Fruit fly (Drosophila melanogaster) whole organism, embryonic: ENCODE measurements around the gene corto.
A peak's percentile ranks its signal among the peaks of the same experiment; 100 is the strongest.

ENCODE experiments used
- Awh ChIP-seq: fragments of 200-800 bp; sonication (Bioruptor generic); IDR thresholded peaks from 2 replicates; pipeline ENCODE4, ENCODE4 v1.3.6; 2022; ENCODE audit warnings: missing biosample characterization, missing genetic modification characterization
- Bdp1 ChIP-seq: fragments of 200-800 bp; sonication (Bioruptor generic); optimal IDR thresholded peaks from 3 replicates; lab custom pipeline; 2016; ENCODE audit warnings: missing biosample characterization, missing genetic modification characterization
- CG12071 ChIP-seq: fragments of 200-800 bp; sonication (Bioruptor generic); optimal IDR thresholded peaks from 3 replicates; lab custom pipeline; 2018; ENCODE audit warnings: missing biosample characterization, mild to moderate bottlenecking, missing genetic modification characterization
- CG12219 ChIP-seq: fragments of 200-800 bp; sonication (Bioruptor generic); optimal IDR thresholded peaks from 3 replicates; lab custom pipeline; 2018; ENCODE audit warnings: missing biosample characterization, mild to moderate bottlenecking, missing genetic modification characterization
- CG12236 ChIP-seq: fragments of 200-800 bp; sonication (Bioruptor generic); optimal IDR thresholded peaks from 2 replicates; lab custom pipeline; 2016; ENCODE audit warnings: missing biosample characterization, missing genetic modification characterization
- CG15601 ChIP-seq: fragments of 200-800 bp; sonication (Bioruptor generic); optimal IDR thresholded peaks from 3 replicates; lab custom pipeline; 2019; ENCODE audit warnings: missing biosample characterization, mild to moderate bottlenecking, missing genetic modification characterization, moderate library complexity
- CG15696 ChIP-seq: fragments of 200-800 bp; sonication (Bioruptor generic); optimal IDR thresholded peaks from 2 replicates; lab custom pipeline; 2019; ENCODE audit warnings: missing biosample characterization, mild to moderate bottlenecking, missing genetic modification characterization, moderate library complexity
- CG1603 ChIP-seq: fragments of 200-800 bp; sonication (Bioruptor generic); optimal IDR thresholded peaks from 2 replicates; lab custom pipeline; 2019; ENCODE audit warnings: missing biosample characterization, mild to moderate bottlenecking, missing genetic modification characterization, moderate library complexity
- CG2202 ChIP-seq: fragments of 200-800 bp; sonication (Bioruptor generic); optimal IDR thresholded peaks from 2 replicates; lab custom pipeline; 2018; ENCODE audit warnings: missing biosample characterization, mild to moderate bottlenecking, missing genetic modification characterization
- CG2678 ChIP-seq: fragments of 200-800 bp; sonication (Bioruptor generic); optimal IDR thresholded peaks from 3 replicates; lab custom pipeline; 2019; ENCODE audit warnings: missing biosample characterization, mild to moderate bottlenecking, missing genetic modification characterization, moderate library complexity
- CG2712 ChIP-seq: fragments of 200-800 bp; optimal IDR thresholded peaks from 3 replicates; lab custom pipeline; 2019; ENCODE audit warnings: missing biosample characterization, mild to moderate bottlenecking, missing genetic modification characterization, moderate library complexity
- CG3281 ChIP-seq: fragments of 200-800 bp; sonication (Bioruptor generic); optimal IDR thresholded peaks from 3 replicates; lab custom pipeline; 2017; ENCODE audit warnings: missing biosample characterization, mild to moderate bottlenecking, missing genetic modification characterization
- CG33557 ChIP-seq: fragments of 200-800 bp; sonication (Bioruptor generic); optimal IDR thresholded peaks from 2 replicates; lab custom pipeline; 2019; ENCODE audit warnings: missing biosample characterization, mild to moderate bottlenecking, missing genetic modification characterization, moderate library complexity
- CG4360 ChIP-seq: fragments of 200-800 bp; sonication (Bioruptor generic); IDR thresholded peaks from 2 replicates; pipeline ENCODE4 v1.3.6; 2022; ENCODE audit warnings: missing biosample characterization, missing genetic modification characterization
- CG6765 ChIP-seq: fragments of 200-800 bp; sonication (Bioruptor generic); optimal IDR thresholded peaks from 3 replicates; lab custom pipeline; 2017; ENCODE audit warnings: missing biosample characterization, mild to moderate bottlenecking, missing genetic modification characterization
- CG6813 ChIP-seq: fragments of 200-800 bp; sonication (Bioruptor generic); optimal IDR thresholded peaks from 2 replicates; lab custom pipeline; 2017; ENCODE audit warnings: missing biosample characterization, missing genetic modification characterization, mild to moderate bottlenecking, moderate library complexity, missing genetic modification reagents
- CG7271 ChIP-seq: fragments of 200-800 bp; sonication (Bioruptor generic); optimal IDR thresholded peaks from 2 replicates; lab custom pipeline; 2018; ENCODE audit warnings: missing biosample characterization, mild to moderate bottlenecking, missing genetic modification characterization, moderate library complexity
- CG8281 ChIP-seq: fragments of 200-800 bp; sonication (Bioruptor generic); optimal IDR thresholded peaks from 2 replicates; lab custom pipeline; 2018; ENCODE audit warnings: missing biosample characterization, mild to moderate bottlenecking, missing genetic modification characterization, moderate library complexity
- CrebB ChIP-seq: fragments of 200-800 bp; sonication (Bioruptor generic); optimal IDR thresholded peaks from 3 replicates; lab custom pipeline; 2018; ENCODE audit warnings: missing biosample characterization, mild to moderate bottlenecking, missing genetic modification characterization
- D19B ChIP-seq: fragments of 200-800 bp; sonication (Bioruptor generic); optimal IDR thresholded peaks from 2 replicates; lab custom pipeline; 2017; ENCODE audit warnings: missing biosample characterization, mild to moderate bottlenecking, missing genetic modification characterization
- Fer1 ChIP-seq: fragments of 200-800 bp; sonication (Bioruptor generic); optimal IDR thresholded peaks from 2 replicates; lab custom pipeline; 2017; ENCODE audit warnings: missing biosample characterization, mild to moderate bottlenecking, missing genetic modification characterization
- Jarid2 ChIP-seq: fragments of 200-800 bp; sonication (Bioruptor generic); optimal IDR thresholded peaks from 3 replicates; lab custom pipeline; 2017; ENCODE audit warnings: mild to moderate bottlenecking, missing biosample characterization, missing genetic modification reagents, missing genetic modification characterization
- MTF-1 ChIP-seq: fragments of 200-800 bp; sonication (Bioruptor generic); optimal IDR thresholded peaks from 2 replicates; lab custom pipeline; 2018; ENCODE audit warnings: missing biosample characterization, mild to moderate bottlenecking, missing genetic modification characterization, borderline replicate concordance
- PHDP ChIP-seq: fragments of 200-800 bp; sonication (Bioruptor generic); optimal IDR thresholded peaks from 3 replicates; lab custom pipeline; 2018; ENCODE audit warnings: missing biosample characterization, mild to moderate bottlenecking, missing genetic modification characterization, moderate library complexity
- Rfx ChIP-seq: fragments of 200-800 bp; sonication (Bioruptor generic); IDR thresholded peaks from 2 replicates; pipeline ENCODE4 v1.3.6; 2022; ENCODE audit warnings: missing biosample characterization, missing genetic modification characterization
- ac ChIP-seq: fragments of 200-800 bp; sonication (Bioruptor generic); optimal IDR thresholded peaks from 3 replicates; lab custom pipeline; 2017; ENCODE audit warnings: missing biosample characterization, mild to moderate bottlenecking, missing genetic modification characterization
- ara ChIP-seq: fragments of 200-800 bp; sonication (Bioruptor generic); IDR thresholded peaks from 2 replicates; pipeline ENCODE4 v1.3.6; 2022; ENCODE audit warnings: missing biosample characterization, missing genetic modification characterization
- bsh ChIP-seq, 2 experiments: fragments of 200-800 bp; sonication (Bioruptor generic); optimal IDR thresholded peaks; 2 replicates each; lab custom pipeline; 2017 to 2018; ENCODE audit warnings: mild to moderate bottlenecking in 2 of 2, missing biosample characterization in 2 of 2, missing genetic modification characterization in 2 of 2, moderate library complexity in 1 of 2
- caup ChIP-seq: fragments of 200-800 bp; sonication (Bioruptor generic); optimal IDR thresholded peaks from 3 replicates; lab custom pipeline; 2017; ENCODE audit warnings: missing biosample characterization, mild to moderate bottlenecking, missing genetic modification characterization, moderate library complexity; ENCODE audit not compliant: severe bottlenecking
- chm ChIP-seq: fragments of 200-800 bp; sonication (Bioruptor generic); IDR thresholded peaks from 2 replicates; pipeline ENCODE4 v1.3.6; 2022; ENCODE audit warnings: missing biosample characterization, missing genetic modification characterization
- dmrt99B ChIP-seq: fragments of 200-800 bp; sonication (Bioruptor generic); optimal IDR thresholded peaks from 2 replicates; lab custom pipeline; 2018; ENCODE audit warnings: missing biosample characterization, mild to moderate bottlenecking, missing genetic modification characterization, moderate library complexity
- fd64A ChIP-seq: fragments of 200-800 bp; sonication (Bioruptor generic); optimal IDR thresholded peaks from 3 replicates; lab custom pipeline; 2018; ENCODE audit warnings: missing biosample characterization, mild to moderate bottlenecking, missing genetic modification characterization
- grn ChIP-seq: fragments of 200-800 bp; sonication (Bioruptor generic); optimal IDR thresholded peaks from 3 replicates; lab custom pipeline; 2017; ENCODE audit warnings: missing biosample characterization, missing genetic modification characterization
- lab ChIP-seq: fragments of 200-800 bp; sonication (Bioruptor generic); optimal IDR thresholded peaks from 3 replicates; lab custom pipeline; 2017; ENCODE audit warnings: missing biosample characterization, missing genetic modification characterization, mild to moderate bottlenecking, moderate library complexity, missing genetic modification reagents
- mirr ChIP-seq: fragments of 200-800 bp; sonication (Bioruptor generic); optimal IDR thresholded peaks from 3 replicates; lab custom pipeline; 2018; ENCODE audit warnings: missing biosample characterization, mild to moderate bottlenecking, missing genetic modification characterization
- nau ChIP-seq: fragments of 200-800 bp; sonication (Bioruptor generic); optimal IDR thresholded peaks from 3 replicates; lab custom pipeline; 2017; ENCODE audit warnings: missing biosample characterization, mild to moderate bottlenecking, missing genetic modification characterization, missing genetic modification reagents
- odd ChIP-seq: fragments of 200-800 bp; sonication (Bioruptor generic); optimal IDR thresholded peaks from 2 replicates; lab custom pipeline; 2017; ENCODE audit warnings: missing biosample characterization, mild to moderate bottlenecking, missing genetic modification characterization
- otp ChIP-seq: fragments of 200-800 bp; sonication (Bioruptor generic); IDR thresholded peaks from 3 replicates; pipeline ENCODE4, ENCODE4 v1.3.6; 2022; ENCODE audit warnings: missing biosample characterization, missing genetic modification characterization
- pfk ChIP-seq: fragments of 200-800 bp; sonication (Bioruptor generic); optimal IDR thresholded peaks from 2 replicates; lab custom pipeline; 2018; ENCODE audit warnings: missing biosample characterization, mild to moderate bottlenecking, missing genetic modification characterization, moderate library complexity
- psq ChIP-seq: fragments of 200-800 bp; sonication (Bioruptor generic); optimal IDR thresholded peaks from 2 replicates; lab custom pipeline; 2017; ENCODE audit warnings: missing biosample characterization, missing genetic modification characterization
- scrt ChIP-seq: fragments of 200-800 bp; sonication (Bioruptor generic); optimal IDR thresholded peaks from 2 replicates; lab custom pipeline; 2018; ENCODE audit warnings: missing biosample characterization, mild to moderate bottlenecking, missing genetic modification characterization, moderate library complexity
- sens ChIP-seq: fragments of 200-800 bp; sonication (Bioruptor generic); peaks from one replicate; lab custom pipeline; 2016; ENCODE audit warnings: missing biosample characterization, missing genetic modification characterization
- sim ChIP-seq: fragments of 200-800 bp; sonication (Bioruptor generic); IDR thresholded peaks from 2 replicates; pipeline ENCODE4 v1.3.6; 2022; ENCODE audit warnings: missing biosample characterization, missing genetic modification characterization
- sisA ChIP-seq: fragments of 200-800 bp; sonication (Bioruptor generic); IDR thresholded peaks from 2 replicates; pipeline ENCODE4 v1.3.6; 2022; ENCODE audit warnings: missing biosample characterization, missing genetic modification characterization
- so ChIP-seq: fragments of 200-800 bp; sonication (Bioruptor generic); IDR thresholded peaks from 3 replicates; pipeline ENCODE4 v1.3.6; 2022; ENCODE audit warnings: missing biosample characterization, missing genetic modification characterization
- twi ChIP-seq: fragments of 200-800 bp; optimal IDR thresholded peaks from 2 replicates; lab custom pipeline; 2019; ENCODE audit warnings: missing biosample characterization, mild to moderate bottlenecking, missing genetic modification characterization, moderate library complexity
- wdn ChIP-seq: fragments of 200-800 bp; sonication (Bioruptor generic); IDR thresholded peaks from 2 replicates; pipeline ENCODE4 v1.3.6; 2022; ENCODE audit warnings: missing biosample characterization, missing genetic modification characterization
- zen ChIP-seq: fragments of 200-800 bp; sonication (Bioruptor generic); optimal IDR thresholded peaks from 3 replicates; lab custom pipeline; 2018; ENCODE audit warnings: missing biosample characterization, mild to moderate bottlenecking, missing genetic modification characterization, moderate library complexity
- zf30C ChIP-seq: fragments of 200-800 bp; sonication (Bioruptor generic); optimal IDR thresholded peaks from 3 replicates; lab custom pipeline; 2018; ENCODE audit warnings: missing biosample characterization, mild to moderate bottlenecking, missing genetic modification characterization

corto gene

DNA sequence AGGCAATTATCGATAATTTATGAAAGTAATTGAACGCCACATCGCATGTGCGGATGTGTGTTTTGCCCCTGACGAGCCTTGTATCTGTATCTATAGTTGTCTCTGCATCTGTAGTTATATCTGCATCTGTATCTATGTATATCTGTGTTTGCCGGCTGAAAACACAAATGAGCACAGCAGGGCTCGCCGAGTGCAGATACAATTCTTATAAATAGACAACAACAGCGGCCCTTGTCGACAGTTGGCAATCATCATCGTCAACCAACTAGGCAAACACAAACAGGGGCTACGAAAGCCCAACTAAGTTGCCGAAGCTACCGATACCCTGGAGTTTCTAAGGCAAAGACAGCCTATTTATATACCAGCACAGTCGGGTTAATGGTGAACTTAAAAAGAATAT, 20.0 kb upstream of the corto start:
- TF ChIP-seq twi (tag; lab: Kevin White, UChicago) (peak; percentile 54), mirr (GFP tag; lab: Kevin White, UChicago) (peak; percentile 69), MTF-1 (GFP tag; lab: Kevin White, UChicago) (peak; percentile 51), sim (GFP tag; lab: Robert Waterston, UW) (no peak), wdn (GFP tag; lab: Robert Waterston, UW) (no peak), lab (peak; percentile 13), CG15601 (tag; lab: Kevin White, UChicago) (peak; percentile 26), ara (GFP tag; lab: Robert Waterston, UW) (peak; percentile 49; the same call in 1 of the 2 replicates), ac (GFP tag; lab: Kevin White, UChicago) (peak; percentile 2), CrebB (tag; lab: Kevin White, UChicago) (peak; percentile 11), so (GFP tag; lab: Robert Waterston, UW) (peak; percentile 29; the same call in 1 of the 3 replicates), zf30C (GFP tag; lab: Kevin White, UChicago) (no peak), CG8281 (tag; lab: Kevin White, UChicago) (no peak), CG6765 (GFP tag; lab: Kevin White, UChicago) (peak; percentile 8), sens (GFP tag; lab: Kevin White, UChicago) (peak; percentile 61), sisA (GFP tag; lab: Robert Waterston, UW) (no peak), dmrt99B (tag; lab: Kevin White, UChicago) (peak; percentile 6), CG33557 (GFP tag; lab: Kevin White, UChicago) (peak; percentile 28), pfk (GFP tag; lab: Kevin White, UChicago) (no peak), psq (no peak), PHDP (peak; percentile 21), grn (peak; percentile 6), Rfx (GFP tag; lab: Robert Waterston, UW) (peak; percentile 20; the same call in 1 of the 2 replicates), zen (tag; lab: Kevin White, UChicago) (peak; percentile 34), CG7271 (tag; lab: Kevin White, UChicago) (peak; percentile 34), caup (peak; percentile 68), CG4360 (GFP tag; lab: Robert Waterston, UW) (peak; percentile 48; the same call in 1 of the 2 replicates), otp (peak; percentile 7; the same call in 1 of the 3 replicates), scrt (GFP tag; lab: Kevin White, UChicago) (peak; percentile 1), CG6813 (peak; percentile 32), CG15696 (peak; percentile 29), Bdp1 (GFP tag; lab: Kevin White, UChicago) (peak; percentile 4), CG2202 (tag; lab: Kevin White, UChicago) (peak; percentile 5), CG12236 (GFP tag; lab: Kevin White, UChicago) (peak; percentile 14), CG3281 (GFP tag; lab: Kevin White, UChicago) (peak; percentile 5), CG12071 (GFP tag; lab: Kevin White, UChicago) (peak; percentile 35), CG12219 (GFP tag; lab: Kevin White, UChicago) (peak; percentile 5), fd64A (GFP tag; lab: Kevin White, UChicago) (peak; percentile 61), Jarid2 (no peak), CG1603 (tag; lab: Kevin White, UChicago) (peak; percentile 36), Fer1 (peak; percentile 27), odd (GFP tag; lab: Kevin White, UChicago) (peak; percentile 30), chm (0 out of 2 replicates have a peak, but pooled peaks have one; percentile 35), nau (peak; percentile 45), CG2678 (tag; lab: Kevin White, UChicago) (peak; percentile 33), D19B (GFP tag; lab: Kevin White, UChicago) (peak; percentile 31), Awh (peak; percentile 39; the same call in 1 of the 2 replicates), bsh (GFP tag; optimal IDR thresholded peaks at IDR 0.05; lab: Kevin White, UChicago) (peak in 1 of 2 experiments; percentile 27), CG2712 (tag; lab: Kevin White, UChicago) (no peak)
